Worm (Caenorhabditis elegans) whole organism, L4 larva: ENCODE measurements around the gene srh-21.

Experiments used
- D1046.2 ChIP-seq: fragments of 200-800 bp; sonication (Bioruptor generic); IDR thresholded peaks from 2 replicates; pipeline ENCODE4 v1.3.6; 2022; ENCODE audit warnings: missing genetic modification characterization, missing compliant biosample characterization
- F10B5.3 ChIP-seq: sonication (generic microtip); optimal IDR thresholded peaks from 2 replicates; lab custom pipeline; 2016; ENCODE audit warnings: mild to moderate bottlenecking, missing genetic modification characterization, missing compliant biosample characterization
- F49E8.2 ChIP-seq: sonication (generic microtip); optimal IDR thresholded peaks from 2 replicates; lab custom pipeline; 2016; ENCODE audit warnings: missing compliant biosample characterization, mild to moderate bottlenecking, missing genetic modification characterization, borderline replicate concordance
- Y48G9A.11 ChIP-seq: fragments of 200-800 bp; sonication (Bioruptor generic); IDR thresholded peaks from 2 replicates; pipeline ENCODE4 v1.3.6; 2022; ENCODE audit warnings: missing genetic modification reagents, missing genetic modification characterization, missing compliant biosample characterization
- daf-16 ChIP-seq, 3 experiments: sonication (generic microtip); optimal IDR thresholded peaks; 2 replicates each; lab custom pipeline; 2016 to 2017; ENCODE audit warnings: missing genetic modification characterization in 3 of 3, missing genetic modification reagents in 3 of 3, mild to moderate bottlenecking in 2 of 3, missing compliant biosample characterization in 2 of 3, missing biosample characterization in 1 of 3, moderate library complexity in 1 of 3
- dmd-6 ChIP-seq: fragments of 200-800 bp; sonication (Bioruptor generic); IDR thresholded peaks from 2 replicates; pipeline ENCODE4 v1.3.6; 2022; ENCODE audit warnings: missing genetic modification reagents, missing genetic modification characterization, missing compliant biosample characterization
- duxl-1 ChIP-seq: sonication (generic microtip); optimal IDR thresholded peaks from 2 replicates; lab custom pipeline; 2016; ENCODE audit warnings: mild to moderate bottlenecking, missing genetic modification characterization, moderate library complexity, missing compliant biosample characterization; ENCODE audit not compliant: poor library complexity
- dve-1 ChIP-seq: sonication (generic microtip); optimal IDR thresholded peaks from 2 replicates; lab custom pipeline; 2017; ENCODE audit warnings: antibody characterized with exemption, mild to moderate bottlenecking, missing genetic modification characterization, missing compliant biosample characterization; ENCODE audit not compliant: insufficient read depth
- hlh-11 ChIP-seq: fragments of 200-800 bp; sonication (Bioruptor generic); optimal IDR thresholded peaks from 2 replicates; lab custom pipeline; 2018; ENCODE audit warnings: mild to moderate bottlenecking, missing genetic modification characterization, missing compliant biosample characterization
- hlh-30 ChIP-seq: sonication (generic microtip); optimal IDR thresholded peaks from 2 replicates; lab custom pipeline; 2017; ENCODE audit warnings: antibody characterized with exemption, mild to moderate bottlenecking, missing genetic modification characterization, missing compliant biosample characterization; ENCODE audit not compliant: insufficient read depth
- hmg-1.1 ChIP-seq: fragments of 200-800 bp; sonication (Bioruptor generic); IDR thresholded peaks from 2 replicates; pipeline ENCODE4 v1.3.6; 2022; ENCODE audit warnings: missing genetic modification reagents, missing genetic modification characterization, missing compliant biosample characterization
- lim-7 ChIP-seq: fragments of 200-800 bp; sonication (Bioruptor generic); IDR thresholded peaks from 2 replicates; pipeline ENCODE4 v1.3.6; 2022; ENCODE audit warnings: missing genetic modification characterization, missing compliant biosample characterization
- lin-13 ChIP-seq: fragments of 150-350 bp; optimal IDR thresholded peaks from 2 replicates; lab custom pipeline; 2014; ENCODE audit warnings: missing biosample characterization, missing genetic modification reagents, missing genetic modification characterization
- lin-38 ChIP-seq: fragments of 200-800 bp; sonication (Bioruptor generic); IDR thresholded peaks from 2 replicates; pipeline ENCODE4 v1.3.6; 2022; ENCODE audit warnings: missing genetic modification reagents, missing genetic modification characterization, missing compliant biosample characterization
- lin-39 ChIP-seq: fragments of 150-350 bp; optimal IDR thresholded peaks from 2 replicates; lab custom pipeline; 2014; ENCODE audit warnings: missing biosample characterization, missing genetic modification reagents, missing genetic modification characterization
- madf-5 ChIP-seq, 2 experiments: fragments of 200-800 bp; sonication (Bioruptor generic); IDR thresholded peaks; 2 replicates each; pipeline ENCODE4 v1.3.6; 2022; ENCODE audit warnings: missing compliant biosample characterization in 2 of 2, missing genetic modification characterization in 2 of 2
- mdl-1 ChIP-seq, 2 experiments: fragments of 150-350 bp in 1 of 2; sonication (generic microtip) in 1 of 2; optimal IDR thresholded peaks; 2 replicates each; lab custom pipeline; 2014 to 2017; ENCODE audit warnings: missing biosample characterization in 2 of 2, missing genetic modification characterization in 2 of 2
- mep-1 ChIP-seq: fragments of 150-350 bp; sonication (generic microtip); optimal IDR thresholded peaks from 3 replicates; lab custom pipeline; 2014; ENCODE audit warnings: missing biosample characterization, missing genetic modification characterization
- mxl-2 ChIP-seq: fragments of 200-800 bp; sonication (Bioruptor generic); conservative IDR thresholded peaks from 2 replicates; pipeline ENCODE4 v1.3.6; 2022; ENCODE audit warnings: missing genetic modification reagents, missing genetic modification characterization, missing compliant biosample characterization
- nhr-102 ChIP-seq: sonication (generic microtip); optimal IDR thresholded peaks from 2 replicates; lab custom pipeline; 2016; ENCODE audit warnings: mild to moderate bottlenecking, missing genetic modification characterization, moderate library complexity, missing compliant biosample characterization
- nhr-28 ChIP-seq: fragments of 150-350 bp; optimal IDR thresholded peaks from 2 replicates; lab custom pipeline; 2014; ENCODE audit warnings: missing biosample characterization, missing genetic modification characterization
- nhr-76 ChIP-seq: fragments of 150-350 bp; optimal IDR thresholded peaks from 2 replicates; lab custom pipeline; 2014; ENCODE audit warnings: missing biosample characterization, missing genetic modification characterization
- nhr-77 ChIP-seq: fragments of 150-350 bp; optimal IDR thresholded peaks from 2 replicates; lab custom pipeline; 2014; ENCODE audit warnings: missing biosample characterization, missing genetic modification characterization
- pha-4 ChIP-seq, 2 experiments: fragments of 150-350 bp in 1 of 2; fragments of 200-800 bp in 1 of 2; sonication (Bioruptor generic) in 1 of 2; IDR thresholded peaks in 1 of 2; optimal IDR thresholded peaks in 1 of 2; 2 replicates each; pipeline versions ENCODE4 v1.3.6 to Lab custom; 2014 to 2022; ENCODE audit warnings: missing genetic modification characterization in 2 of 2, missing genetic modification reagents in 2 of 2, missing biosample characterization in 1 of 2, missing compliant biosample characterization in 1 of 2
- pqm-1 ChIP-seq: sonication (generic microtip); optimal IDR thresholded peaks from 2 replicates; lab custom pipeline; 2017; ENCODE audit warnings: missing biosample characterization, missing genetic modification characterization
- set-16 ChIP-seq: fragments of 200-800 bp; sonication (Bioruptor generic); IDR thresholded peaks from 2 replicates; pipeline ENCODE4 v1.3.6; 2022; ENCODE audit warnings: missing genetic modification reagents, missing genetic modification characterization, missing compliant biosample characterization
- snpc-1.2 ChIP-seq: fragments of 200-800 bp; sonication (Bioruptor generic); IDR thresholded peaks from 2 replicates; pipeline ENCODE4 v1.3.6; 2022; ENCODE audit warnings: missing genetic modification reagents, missing genetic modification characterization, missing compliant biosample characterization
- snpc-4 ChIP-seq: fragments of 150-350 bp; optimal IDR thresholded peaks from 2 replicates; lab custom pipeline; 2014; ENCODE audit warnings: missing biosample characterization, missing genetic modification characterization
- tag-97 ChIP-seq: fragments of 200-800 bp; sonication (Bioruptor generic); IDR thresholded peaks from 2 replicates; pipeline ENCODE4 v1.3.6; 2022; ENCODE audit warnings: missing genetic modification characterization, missing compliant biosample characterization
- unc-130 ChIP-seq: sonication (generic microtip); optimal IDR thresholded peaks from 2 replicates; lab custom pipeline; 2016; ENCODE audit warnings: missing genetic modification reagents, missing genetic modification characterization, missing compliant biosample characterization
- unc-39 ChIP-seq: sonication (generic microtip); optimal IDR thresholded peaks from 2 replicates; lab custom pipeline; 2017; ENCODE audit warnings: missing biosample characterization, missing genetic modification characterization
- vab-7 ChIP-seq: fragments of 200-800 bp; sonication (Bioruptor generic); IDR thresholded peaks from 2 replicates; pipeline ENCODE4 v1.3.6; 2022; ENCODE audit warnings: missing genetic modification reagents, missing genetic modification characterization, missing compliant biosample characterization
- zag-1 ChIP-seq: fragments of 150-350 bp; optimal IDR thresholded peaks from 2 replicates; lab custom pipeline; 2014; ENCODE audit warnings: missing biosample characterization, missing genetic modification characterization
- ztf-7 ChIP-seq: fragments of 150-350 bp; optimal IDR thresholded peaks from 2 replicates; lab custom pipeline; 2014; ENCODE audit warnings: missing biosample characterization, missing genetic modification characterization

The srh-21 gene

ce11 chrV:4889477-4889876 lies 37.0 kb upstream of the srh-21 start, which contains the start of gene ugt-12:
Gene ugt-12 (minus strand): TSS chrV:4889629.
- no peak for TF ChIP-seq nhr-76
- TF ChIP-seq snpc-4 (tag; lab: Kevin White, UChicago) = no peak
- TF ChIP-seq nhr-28 (tag; lab: Kevin White, UChicago) = peak; percentile 93
- peak; percentile 35 for TF ChIP-seq dve-1 (tag; lab: Kevin White, UChicago)
- peak; percentile 18 for TF ChIP-seq mep-1 (tag; lab: Kevin White, UChicago)
- peak; percentile 37 for TF ChIP-seq hlh-11
- TF ChIP-seq daf-16 (GFP tag; optimal IDR thresholded peaks at IDR 0.05; lab: Kevin White, UChicago) = no peak
- TF ChIP-seq daf-16 (tag; optimal IDR thresholded peaks at IDR 0.05; lab: Kevin White, UChicago) = peak; percentile 54
- no peak for TF ChIP-seq unc-39 (tag; lab: Kevin White, UChicago)
- TF ChIP-seq nhr-77 (tag; lab: Kevin White, UChicago) = peak; percentile 58
- TF ChIP-seq mdl-1 (tag; optimal IDR thresholded peaks at IDR 0.05; lab: Kevin White, UChicago) = no peak
- TF ChIP-seq dmd-6 (GFP tag; lab: Robert Waterston, UW) = peak; percentile 60
- no peak for TF ChIP-seq F10B5.3
- peak; percentile 28 for TF ChIP-seq nhr-102 (tag; lab: Kevin White, UChicago)
- TF ChIP-seq hlh-30 (tag; lab: Kevin White, UChicago) = peak; percentile 18
- TF ChIP-seq ztf-7 (tag; lab: Kevin White, UChicago) = peak; percentile 57
- peak; percentile 71 for TF ChIP-seq pqm-1 (tag; lab: Kevin White, UChicago)
- no peak for TF ChIP-seq tag-97 (GFP tag; lab: Robert Waterston, UW)

ce11 chrV:4889976-4890479 lies 36.4 kb upstream of the srh-21 start, which contains the start of gene T19H12.2:
Gene T19H12.2 (plus strand): TSS chrV:4890429.
- TF ChIP-seq lin-39 (tag; lab: Kevin White, UChicago) (no peak), pqm-1 (tag; lab: Kevin White, UChicago) (no peak), lim-7 (GFP tag; lab: Robert Waterston, UW) (no peak), madf-5 (GFP tag; IDR thresholded peaks at IDR 0.05; lab: Robert Waterston, UW) (no peak), zag-1 (tag; lab: Kevin White, UChicago) (no peak), lin-13 (GFP tag; lab: Kevin White, UChicago) (peak; percentile 32), dmd-6 (GFP tag; lab: Robert Waterston, UW) (no peak), vab-7 (GFP tag; lab: Robert Waterston, UW) (peak; percentile 18; the same call in 1 of the 2 replicates), mxl-2 (GFP tag; lab: Robert Waterston, UW) (no peak), lin-38 (peak; percentile 98), Y48G9A.11 (peak; percentile 87), snpc-1.2 (GFP tag; lab: Robert Waterston, UW) (peak; percentile 78), D1046.2 (GFP tag; lab: Robert Waterston, UW) (no peak), unc-130 (GFP tag; lab: Kevin White, UChicago) (peak; percentile 91), pha-4 (GFP tag; IDR thresholded peaks at IDR 0.05; lab: Robert Waterston, UW) (no peak), pha-4 (tag; optimal IDR thresholded peaks at IDR 0.05; lab: Kevin White, UChicago) (no peak), mdl-1 (tag; optimal IDR thresholded peaks at IDR 0.05; lab: Kevin White, UChicago) (no peak), F49E8.2 (peak; percentile 85), duxl-1 (tag; lab: Kevin White, UChicago) (no peak)
- TF ChIP-seq, all 104 proteins: peak for 7

ce11 chrV:4890781-4891180 lies 35.7 kb upstream of the srh-21 start:
- TF ChIP-seq snpc-4 (tag; lab: Kevin White, UChicago) (no peak), set-16 (GFP tag; lab: Robert Waterston, UW) (peak; percentile 86)

- TF ChIP-seq hmg-1.1 (GFP tag; lab: Robert Waterston, UW) = no peak
- peak; percentile 26 for TF ChIP-seq unc-130 (GFP tag; lab: Kevin White, UChicago)
- peak; percentile 30 for TF ChIP-seq F49E8.2
- peak; percentile 60 for TF ChIP-seq lin-38
These were observed 35.2 kb upstream of the srh-21 start for ce11 chrV:4891305-4891704.
